Worm (Caenorhabditis elegans): ENCODE data around the gene F29G9.1.

Gene F29G9.1

DNA sequence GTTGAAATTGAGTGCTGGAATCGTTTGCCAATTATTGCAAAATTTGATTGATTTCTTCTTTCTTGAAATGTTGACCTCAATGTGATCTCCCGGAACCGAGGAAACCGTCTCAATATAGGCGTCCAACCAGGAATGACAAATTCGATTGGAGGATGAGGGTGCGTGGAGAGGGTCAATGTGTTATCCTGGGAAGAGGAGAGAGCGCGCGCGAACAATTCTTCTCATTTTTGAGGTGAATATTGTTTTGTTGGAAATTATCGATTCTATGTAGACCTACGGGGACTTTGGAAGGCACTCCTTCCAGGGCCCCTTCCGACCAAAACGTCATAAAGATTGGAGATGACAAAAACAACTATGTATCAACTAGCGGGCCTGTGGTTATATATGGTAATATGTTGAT, 2.4 kb upstream of the F29G9.1 start:
- TF ChIP-seq rbr-2 (tag; optimal IDR thresholded peaks at IDR 0.05) (no peak), unc-39 (tag; optimal IDR thresholded peaks at IDR 0.05) (no peak)

DNA sequence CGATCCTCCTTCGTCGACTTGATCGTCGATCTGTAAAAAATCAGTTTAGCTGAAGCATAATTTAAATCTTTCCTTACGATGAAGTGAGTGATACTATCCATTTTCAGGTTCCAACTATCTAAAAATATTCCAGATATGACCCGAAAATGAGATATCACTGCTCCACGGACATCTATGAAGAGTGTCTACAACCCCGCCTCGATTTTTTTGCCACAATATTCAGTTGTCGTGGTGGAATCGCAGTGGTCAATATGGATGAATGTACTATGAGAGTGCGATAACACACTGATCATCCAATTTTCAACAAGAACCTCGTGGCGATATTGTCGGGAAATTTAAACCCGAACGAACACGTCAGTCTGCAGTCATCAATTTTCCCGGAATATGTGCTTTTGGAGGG, 2.5 kb downstream of the F29G9.1 start, which contains the start of gene R01B10.2:
R01B10.2 (minus strand) TSS at position 101 of the 400 bp plus-strand sequence.
- TF ChIP-seq set-16 (GFP tag; IDR thresholded peaks at IDR 0.05) (no peak), unc-62 (GFP tag; optimal IDR thresholded peaks at IDR 0.05 in 1 of 2) (peak in 1 of 2 experiments; percentile 71), unc-62 (tag; optimal IDR thresholded peaks at IDR 0.05) (no peak)

DNA sequence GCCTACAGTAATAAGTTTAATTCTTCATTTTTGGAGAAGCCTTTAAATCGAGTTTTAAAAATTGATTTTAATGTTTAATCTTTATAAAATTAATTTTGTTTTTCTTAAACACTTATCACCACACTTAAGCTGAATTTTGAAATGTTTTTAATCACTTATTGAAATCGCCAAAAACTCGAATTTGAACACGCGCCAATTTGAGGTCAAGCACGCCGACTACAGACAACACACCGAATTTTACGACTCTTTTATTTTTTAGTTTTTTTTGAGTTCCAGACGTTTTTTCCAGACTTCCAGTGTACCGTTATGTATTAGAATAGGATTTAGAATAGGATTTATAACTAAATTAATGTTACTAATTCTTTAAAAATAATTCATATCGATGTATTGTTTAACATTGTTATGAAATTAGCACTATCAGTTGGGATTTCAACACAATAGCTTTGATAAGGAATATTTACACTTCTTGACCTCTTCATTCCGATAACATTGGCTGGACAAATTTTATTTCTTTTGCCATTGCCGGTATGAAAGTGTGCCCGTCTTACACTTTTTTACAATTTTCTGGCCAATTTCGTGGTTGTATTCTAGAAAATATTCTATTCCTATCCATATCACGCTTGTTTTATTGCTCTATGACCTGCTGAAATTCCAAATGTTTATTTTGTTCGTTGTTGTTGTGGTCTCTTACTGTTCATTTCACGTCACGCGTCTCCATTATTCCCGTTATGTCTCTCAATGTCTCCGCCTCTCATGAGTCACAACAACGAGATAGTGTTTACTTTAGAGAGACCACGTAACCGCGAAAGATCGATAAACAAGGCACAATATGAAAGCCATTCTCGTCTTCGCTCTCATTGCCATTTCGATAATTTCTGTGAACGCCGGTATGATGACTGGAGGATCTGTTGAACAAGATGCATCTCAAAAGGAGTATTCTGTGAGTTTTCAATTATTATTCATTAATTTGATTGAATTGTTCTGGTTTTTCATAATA, 4.7 kb downstream of the F29G9.1 start, which contains the start of gene cpi-2:
cpi-2 (plus strand) TSS at position 788 of the 997 bp plus-strand sequence.
- no peak for TF ChIP-seq ctbp-1 (GFP tag; IDR thresholded peaks at IDR 0.05)
- TF ChIP-seq unc-39 (tag; optimal IDR thresholded peaks at IDR 0.05), result no peak
- no peak for TF ChIP-seq lin-39 (tag; optimal IDR thresholded peaks at IDR 0.05)
- TF ChIP-seq skn-1 (tag; optimal IDR thresholded peaks at IDR 0.05), result no peak
- no peak for TF ChIP-seq arid-1 (GFP tag; conservative IDR thresholded peaks at IDR 0.05)
- peak in 1 of 2 experiments; percentile 76 for TF ChIP-seq daf-16 (GFP tag; optimal IDR thresholded peaks at IDR 0.05)
- peak; percentile 95 for TF ChIP-seq daf-16 (tag; optimal IDR thresholded peaks at IDR 0.05)
- TF ChIP-seq spr-3 (GFP tag; optimal IDR thresholded peaks at IDR 0.05), result no peak
- no peak for TF ChIP-seq nhr-76 (tag; optimal IDR thresholded peaks at IDR 0.05)
- TF ChIP-seq spr-1 (tag; optimal IDR thresholded peaks at IDR 0.05), result no peak
- TF ChIP-seq nhr-28 (tag; optimal IDR thresholded peaks at IDR 0.05), result peak; percentile 39
- TF ChIP-seq dpl-1 (GFP tag; optimal IDR thresholded peaks at IDR 0.05), result peak; percentile 80
- TF ChIP-seq nhr-102 (tag; optimal IDR thresholded peaks at IDR 0.05), result no peak
- no peak for TF ChIP-seq mxl-2 (GFP tag; conservative IDR thresholded peaks at IDR 0.05)
- no peak for TF ChIP-seq ceh-62 (tag; optimal IDR thresholded peaks at IDR 0.05)
- TF ChIP-seq hlh-30 (tag; optimal IDR thresholded peaks at IDR 0.05; ENCODE audit: insufficient read depth), result peak; percentile 87
- TF ChIP-seq jun-1 (tag; optimal IDR thresholded peaks at IDR 0.05), result no peak
- no peak for TF ChIP-seq sdz-12 (GFP tag; optimal IDR thresholded peaks at IDR 0.05)
- no peak for TF ChIP-seq saeg-2 (GFP tag; IDR thresholded peaks at IDR 0.05)
- TF ChIP-seq ztf-11 (tag; optimal IDR thresholded peaks at IDR 0.05), result no peak
- TF ChIP-seq dmd-9 (GFP tag; IDR thresholded peaks at IDR 0.05), result no peak
- TF ChIP-seq Y75B8A.6 (GFP tag; IDR thresholded peaks at IDR 0.05), result no peak
- peak; percentile 64 for TF ChIP-seq hmg-1.1 (GFP tag; IDR thresholded peaks at IDR 0.05)
- TF ChIP-seq hif-1 (tag; optimal IDR thresholded peaks at IDR 0.05), result peak in 1 of 2 experiments; percentile 24
- TF ChIP-seq zag-1 (tag; optimal IDR thresholded peaks at IDR 0.05), result no peak
- no peak for TF ChIP-seq ceh-32 (tag; optimal IDR thresholded peaks at IDR 0.05; ENCODE audit: poor library complexity)
- TF ChIP-seq nhr-48 (tag; optimal IDR thresholded peaks at IDR 0.05), result peak; percentile 16
- peak in 1 of 2 experiments; percentile 78 for TF ChIP-seq unc-62 (GFP tag; optimal IDR thresholded peaks at IDR 0.05 in 1 of 2)
- no peak for TF ChIP-seq unc-62 (tag; optimal IDR thresholded peaks at IDR 0.05)
- TF ChIP-seq mxl-3 (GFP tag; optimal IDR thresholded peaks at IDR 0.05), result peak; percentile 23
- peak; percentile 72 for TF ChIP-seq hlh-11 (tag; optimal IDR thresholded peaks at IDR 0.05)
- TF ChIP-seq mdt-29 (GFP tag; IDR thresholded peaks at IDR 0.05), result no peak
- TF ChIP-seq ama-1 (optimal IDR thresholded peaks at IDR 0.05), result peak; percentile 24
- peak; percentile 24 for TF ChIP-seq mep-1 (tag; optimal IDR thresholded peaks at IDR 0.05)
- TF ChIP-seq F10B5.3 (tag; optimal IDR thresholded peaks at IDR 0.05), result no peak
- no peak for TF ChIP-seq ces-1 (GFP tag; optimal IDR thresholded peaks at IDR 0.05)
- no peak for TF ChIP-seq nhr-237 (tag; optimal IDR thresholded peaks at IDR 0.05)
- no peak for TF ChIP-seq set-16 (GFP tag; IDR thresholded peaks at IDR 0.05)
- TF ChIP-seq dve-1 (tag; optimal IDR thresholded peaks at IDR 0.05; ENCODE audit: insufficient read depth), result peak; percentile 77
- TF ChIP-seq D1046.2 (GFP tag; IDR thresholded peaks at IDR 0.05), result no peak
- peak; percentile 40; the same call in 1 of the 2 replicates for TF ChIP-seq php-3 (GFP tag; IDR thresholded peaks at IDR 0.05)
- no peak for TF ChIP-seq T20F7.1 (GFP tag; optimal IDR thresholded peaks at IDR 0.05)
- TF ChIP-seq ceh-20 (GFP tag; IDR thresholded peaks at IDR 0.05), result no peak
- peak in 1 of 2 experiments; percentile 38 for TF ChIP-seq mdl-1 (tag; optimal IDR thresholded peaks at IDR 0.05)
